Worm (Caenorhabditis elegans) whole organism, L3 larva: ENCODE results near the gene K11H3.5.

Experiments used
- R02D3.7 ChIP-seq: fragments of 150-350 bp; optimal IDR thresholded peaks from 2 replicates; lab custom pipeline; 2014; ENCODE audit warnings: missing biosample characterization, missing genetic modification characterization
- ama-1 ChIP-seq: fragments of 150-350 bp; optimal IDR thresholded peaks from 2 replicates; lab custom pipeline; 2018
- ceh-16 ChIP-seq: sonication (generic microtip); optimal IDR thresholded peaks from 2 replicates; lab custom pipeline; 2017; ENCODE audit warnings: missing biosample characterization, missing genetic modification characterization
- ceh-82 ChIP-seq: fragments of 150-350 bp; optimal IDR thresholded peaks from 2 replicates; lab custom pipeline; 2014; ENCODE audit warnings: missing biosample characterization, missing genetic modification characterization
- ceh-9 ChIP-seq: sonication (generic microtip); optimal IDR thresholded peaks from 2 replicates; lab custom pipeline; 2018; ENCODE audit warnings: missing biosample characterization, missing genetic modification characterization
- daf-12 ChIP-seq: fragments of 150-350 bp; optimal IDR thresholded peaks from 2 replicates; lab custom pipeline; 2014; ENCODE audit warnings: missing biosample characterization, missing genetic modification reagents, missing genetic modification characterization
- egl-27 ChIP-seq: sonication (generic microtip); optimal IDR thresholded peaks from 4 replicates; lab custom pipeline; 2017; ENCODE audit warnings: missing biosample characterization, missing genetic modification reagents, missing genetic modification characterization
- egl-5 ChIP-seq: fragments of 150-350 bp; optimal IDR thresholded peaks from 2 replicates; lab custom pipeline; 2017; ENCODE audit warnings: missing biosample characterization, missing genetic modification reagents, missing genetic modification characterization, inconsistent platforms
- elt-2 ChIP-seq: sonication (generic microtip); optimal IDR thresholded peaks from 2 replicates; lab custom pipeline; 2016; ENCODE audit warnings: missing genetic modification reagents, mild to moderate bottlenecking, missing genetic modification characterization, missing compliant biosample characterization
- elt-3 ChIP-seq, 3 experiments: fragments of 150-350 bp in 1 of 3; sonication (generic microtip) in 2 of 3; optimal IDR thresholded peaks; 2 replicates in 2 of 3; 4 replicates in 1 of 3; lab custom pipeline; 2014 to 2017; ENCODE audit warnings: missing biosample characterization in 3 of 3, missing genetic modification characterization in 3 of 3
- eor-1 ChIP-seq, 2 experiments: fragments of 150-350 bp; optimal IDR thresholded peaks; 2 replicates each; lab custom pipeline; 2014 to 2018; ENCODE audit warnings: missing biosample characterization in 2 of 2, missing genetic modification characterization in 2 of 2
- fkh-10 ChIP-seq: sonication (generic microtip); optimal IDR thresholded peaks from 2 replicates; lab custom pipeline; 2017; ENCODE audit warnings: missing biosample characterization, missing genetic modification reagents, missing genetic modification characterization
- hmg-11 ChIP-seq: sonication (generic microtip); optimal IDR thresholded peaks from 2 replicates; lab custom pipeline; 2016; ENCODE audit warnings: missing genetic modification characterization, missing compliant biosample characterization
- jun-1 ChIP-seq: fragments of 150-350 bp; optimal IDR thresholded peaks from 2 replicates; lab custom pipeline; 2014; ENCODE audit warnings: missing biosample characterization, missing genetic modification reagents, missing genetic modification characterization
- lin-15B ChIP-seq: fragments of 150-350 bp; optimal IDR thresholded peaks from 2 replicates; lab custom pipeline; 2014; ENCODE audit warnings: missing biosample characterization, missing genetic modification characterization
- lin-39 ChIP-seq: fragments of 150-350 bp; optimal IDR thresholded peaks from 2 replicates; lab custom pipeline; 2018; ENCODE audit warnings: missing biosample characterization, missing genetic modification reagents, missing genetic modification characterization
- lsy-12 ChIP-seq: sonication (generic microtip); optimal IDR thresholded peaks from 2 replicates; lab custom pipeline; 2016; ENCODE audit warnings: mild to moderate bottlenecking, missing genetic modification characterization, missing compliant biosample characterization
- mml-1 ChIP-seq: fragments of 150-350 bp; sonication (generic microtip); optimal IDR thresholded peaks from 3 replicates; lab custom pipeline; 2014; ENCODE audit warnings: missing biosample characterization, missing genetic modification characterization
- nfya-1 ChIP-seq: sonication (generic microtip); optimal IDR thresholded peaks from 2 replicates; lab custom pipeline; 2017; ENCODE audit warnings: missing genetic modification characterization, mild to moderate bottlenecking, missing compliant biosample characterization, antibody characterized with exemption, moderate library complexity; ENCODE audit not compliant: insufficient read depth
- nhr-12 ChIP-seq: fragments of 150-350 bp; optimal IDR thresholded peaks from 2 replicates; lab custom pipeline; 2014; ENCODE audit warnings: missing biosample characterization, missing genetic modification characterization
- nhr-23 ChIP-seq: fragments of 150-350 bp; optimal IDR thresholded peaks from 2 replicates; lab custom pipeline; 2014; ENCODE audit warnings: missing biosample characterization, missing genetic modification reagents, missing genetic modification characterization
- nhr-237 ChIP-seq: fragments of 150-350 bp; optimal IDR thresholded peaks from 2 replicates; lab custom pipeline; 2014; ENCODE audit warnings: missing biosample characterization, missing genetic modification characterization
- nhr-25 ChIP-seq: sonication (generic microtip); optimal IDR thresholded peaks from 2 replicates; lab custom pipeline; 2017; ENCODE audit warnings: missing biosample characterization, missing genetic modification characterization
- nhr-43 ChIP-seq: sonication (generic microtip); optimal IDR thresholded peaks from 2 replicates; lab custom pipeline; 2016; ENCODE audit warnings: mild to moderate bottlenecking, missing genetic modification characterization, missing compliant biosample characterization; ENCODE audit not compliant: poor library complexity, severe bottlenecking
- nhr-67 ChIP-seq: fragments of 150-350 bp; optimal IDR thresholded peaks from 2 replicates; lab custom pipeline; 2014; ENCODE audit warnings: missing biosample characterization, missing genetic modification characterization
- pha-4 ChIP-seq: fragments of 150-350 bp; optimal IDR thresholded peaks from 2 replicates; lab custom pipeline; 2014; ENCODE audit warnings: missing biosample characterization, missing genetic modification reagents, missing genetic modification characterization
- pqm-1 ChIP-seq: fragments of 150-350 bp; optimal IDR thresholded peaks from 2 replicates; lab custom pipeline; 2017; ENCODE audit warnings: missing biosample characterization, missing genetic modification characterization, inconsistent platforms
- sea-2 ChIP-seq: fragments of 150-350 bp; sonication (generic microtip); optimal IDR thresholded peaks from 4 replicates; lab custom pipeline; 2014; ENCODE audit warnings: missing biosample characterization, missing genetic modification reagents, missing genetic modification characterization
- skn-1 ChIP-seq: fragments of 150-350 bp; optimal IDR thresholded peaks from 2 replicates; lab custom pipeline; 2014; ENCODE audit warnings: missing biosample characterization, missing genetic modification characterization
- snpc-4 ChIP-seq: fragments of 150-350 bp; optimal IDR thresholded peaks from 2 replicates; lab custom pipeline; 2014; ENCODE audit warnings: missing biosample characterization, missing genetic modification characterization
- tbx-2 ChIP-seq: sonication (generic microtip); optimal IDR thresholded peaks from 2 replicates; lab custom pipeline; 2016; ENCODE audit warnings: mild to moderate bottlenecking, missing genetic modification characterization, missing compliant biosample characterization
- unc-39 ChIP-seq: sonication (generic microtip); optimal IDR thresholded peaks from 4 replicates; lab custom pipeline; 2017; ENCODE audit warnings: missing biosample characterization, missing genetic modification characterization
- unc-62 ChIP-seq: fragments of 150-350 bp; sonication (generic microtip); optimal IDR thresholded peaks from 4 replicates; lab custom pipeline; 2014; ENCODE audit warnings: missing biosample characterization, missing genetic modification reagents, missing genetic modification characterization
- ztf-11 ChIP-seq: fragments of 150-350 bp; optimal IDR thresholded peaks from 2 replicates; lab custom pipeline; 2014; ENCODE audit warnings: missing biosample characterization, missing genetic modification characterization
- ztf-4 ChIP-seq: fragments of 150-350 bp; optimal IDR thresholded peaks from 2 replicates; lab custom pipeline; 2014; ENCODE audit warnings: missing biosample characterization, missing genetic modification characterization

The K11H3.5 gene

ce11 chrIII:9859133-9859775, 15.7 kb downstream of the K11H3.5 start, which contains the start of gene gpdh-2:
TSS of gene gpdh-2 (minus strand) at chrIII:9859183.
- TF ChIP-seq nfya-1 (tag; lab: Kevin White, UChicago) (peak; percentile 48), egl-27 (no peak), lin-39 (peak; percentile 15)

- TF ChIP-seq nfya-1 (tag; lab: Kevin White, UChicago) (peak; percentile 24), lin-39 (peak; percentile 15), fkh-10 (GFP tag; lab: Kevin White, UChicago) (peak; percentile 57), ceh-9 (tag; lab: Kevin White, UChicago) (no peak)
- TF ChIP-seq, all 47 proteins: peak for 3
These were observed 16.7 kb downstream of the K11H3.5 start, which contains the start of gene twk-48 for ce11 chrIII:9860201-9860780. TSS of gene twk-48 (plus strand) at chrIII:9860730.

DNA sequence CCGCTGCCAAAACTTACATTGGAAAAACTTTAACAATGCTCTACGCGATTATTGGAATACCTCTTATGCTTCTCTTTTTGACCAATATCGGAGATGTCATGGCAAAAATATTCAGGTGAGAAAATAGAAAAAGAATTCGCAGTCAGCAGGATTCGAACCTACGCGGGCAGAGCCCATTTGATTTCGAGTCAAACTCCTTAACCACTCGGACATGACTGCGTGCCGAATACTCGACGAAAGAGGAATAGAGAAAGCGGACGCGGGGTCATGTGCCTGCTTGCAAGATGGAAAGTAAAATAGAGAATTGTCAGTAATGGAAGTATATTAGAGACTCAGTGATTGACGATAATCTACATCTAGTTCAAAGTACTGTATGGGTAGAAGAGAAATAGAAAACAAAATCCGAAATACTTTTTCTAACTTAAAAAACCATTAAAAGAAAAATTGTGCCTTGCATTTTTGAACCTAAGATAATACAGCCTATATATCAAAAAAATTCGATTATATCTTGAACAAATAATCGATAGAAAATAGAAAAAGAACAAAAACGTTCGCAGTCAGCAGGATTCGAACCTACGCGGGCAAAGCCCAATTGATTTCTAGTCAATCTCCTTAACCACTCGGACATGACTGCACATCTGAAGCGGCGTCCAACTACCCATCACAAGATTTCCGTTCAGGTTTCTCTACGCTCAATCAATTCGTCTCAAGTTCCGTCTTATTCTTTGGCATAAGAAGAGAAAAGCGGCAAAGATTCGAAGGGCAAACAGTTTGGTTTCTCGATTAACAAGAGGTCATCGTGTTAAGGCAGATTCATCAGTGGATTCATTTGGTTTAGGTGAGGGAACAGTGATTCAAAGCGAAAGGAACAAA, 18.1 kb downstream of the K11H3.5 start:
- TF ChIP-seq nhr-25 (tag; lab: Kevin White, UChicago) = peak; percentile 19
- TF ChIP-seq snpc-4 = peak; percentile 9
- TF ChIP-seq nhr-23 (tag; lab: Kevin White, UChicago) = no peak
- TF ChIP-seq nhr-67 = no peak
- no peak for TF ChIP-seq unc-62 (GFP tag; lab: Kevin White, UChicago)
- peak; percentile 72 for TF ChIP-seq lsy-12 (tag; lab: Kevin White, UChicago)
- TF ChIP-seq hmg-11 = peak; percentile 53
- TF ChIP-seq sea-2 = no peak
- TF ChIP-seq pha-4 (tag; lab: Kevin White, UChicago) = peak; percentile 50
- no peak for TF ChIP-seq nhr-12 (tag; lab: Kevin White, UChicago)
- peak; percentile 58 for TF ChIP-seq lin-39
- peak; percentile 46 for TF ChIP-seq skn-1
- no peak for TF ChIP-seq fkh-10 (GFP tag; lab: Kevin White, UChicago)
- peak; percentile 20 for TF ChIP-seq tbx-2 (tag; lab: Kevin White, UChicago)
- peak; percentile 36 for TF ChIP-seq elt-2 (tag; lab: Kevin White, UChicago)
- no peak for TF ChIP-seq unc-39 (tag; lab: Kevin White, UChicago)
- TF ChIP-seq pqm-1 (tag; lab: Kevin White, UChicago) = peak; percentile 15
- TF ChIP-seq elt-3 (tag; optimal IDR thresholded peaks at IDR 0.05; lab: Kevin White, UChicago) = peak in 1 of 3 experiments; percentile 38
- TF ChIP-seq jun-1 = peak; percentile 71
- peak; percentile 62 for TF ChIP-seq egl-5 (tag; lab: Kevin White, UChicago)
- TF ChIP-seq daf-12 (tag; lab: Kevin White, UChicago) = no peak
- no peak for TF ChIP-seq ama-1 (lab: Kevin White, UChicago)
- TF ChIP-seq lin-15B (tag; lab: Kevin White, UChicago) = peak; percentile 10
- TF ChIP-seq ceh-82 = peak; percentile 4
- peak; percentile 26 for TF ChIP-seq nhr-43 (tag; lab: Kevin White, UChicago)
- peak; percentile 47 for TF ChIP-seq nfya-1 (tag; lab: Kevin White, UChicago)

DNA sequence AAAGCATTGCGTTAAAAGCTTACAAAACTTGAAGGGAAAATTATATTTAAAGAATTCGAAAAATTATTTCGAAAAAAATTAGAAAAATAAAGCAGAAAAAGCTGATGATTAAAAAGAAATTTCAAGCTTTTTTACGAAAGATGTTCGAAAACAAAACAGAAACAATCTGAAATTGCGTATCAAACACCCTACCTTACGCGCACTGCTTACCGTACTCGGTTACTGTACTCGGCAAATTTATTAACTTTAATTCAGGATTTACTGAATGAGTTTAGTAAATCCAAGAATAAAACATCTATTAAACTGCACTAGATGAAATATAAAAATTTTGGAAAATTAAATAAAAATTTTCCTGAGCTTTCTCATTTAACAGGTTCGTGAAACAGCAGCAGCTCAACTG, 18.9 kb downstream of the K11H3.5 start:
- TF ChIP-seq ztf-11 = no peak
- no peak for TF ChIP-seq lsy-12 (tag; lab: Kevin White, UChicago)
- no peak for TF ChIP-seq eor-1 (tag; optimal IDR thresholded peaks at IDR 0.05; lab: Kevin White, UChicago)
- TF ChIP-seq ceh-82 = no peak
- TF ChIP-seq nhr-43 (tag; lab: Kevin White, UChicago) = no peak
- no peak for TF ChIP-seq hmg-11
- no peak for TF ChIP-seq nhr-237 (tag; lab: Kevin White, UChicago)
- TF ChIP-seq R02D3.7 (tag; lab: Kevin White, UChicago) = no peak
- TF ChIP-seq lin-15B (tag; lab: Kevin White, UChicago) = no peak
- no peak for TF ChIP-seq egl-27
- no peak for TF ChIP-seq skn-1
- no peak for TF ChIP-seq jun-1
- no peak for TF ChIP-seq unc-39 (tag; lab: Kevin White, UChicago)
- no peak for TF ChIP-seq mml-1 (tag; lab: Kevin White, UChicago)
- TF ChIP-seq ztf-4 (tag; lab: Kevin White, UChicago) = no peak
- no peak for TF ChIP-seq pha-4 (tag; lab: Kevin White, UChicago)
- no peak for TF ChIP-seq ceh-16
